Worm (Caenorhabditis elegans) whole organism, young adult: ENCODE measurements around the gene gpb-1.

ENCODE experiments used
- K12H6.12 ChIP-seq: fragments of 200-800 bp; sonication (Bioruptor generic); optimal IDR thresholded peaks from 2 replicates; lab custom pipeline; 2018; ENCODE audit warnings: mild to moderate bottlenecking, missing genetic modification characterization, missing compliant biosample characterization
- T26A5.8 ChIP-seq: sonication (generic microtip); optimal IDR thresholded peaks from 2 replicates; lab custom pipeline; 2016; ENCODE audit warnings: missing genetic modification characterization, missing compliant biosample characterization
- egl-18 ChIP-seq: fragments of 200-800 bp; sonication (Bioruptor generic); IDR thresholded peaks from 2 replicates; pipeline ENCODE4 v1.3.6; 2022; ENCODE audit warnings: missing genetic modification reagents, missing genetic modification characterization, missing compliant biosample characterization
- him-1 ChIP-seq: sonication (generic microtip); optimal IDR thresholded peaks from 2 replicates; lab custom pipeline; 2016; ENCODE audit warnings: missing genotype, missing genetic modification reagents, missing genetic modification characterization, missing compliant biosample characterization
- lin-35 ChIP-seq, 3 experiments: fragments of 150-350 bp in 2 of 3; sonication (generic microtip) in 1 of 3; optimal IDR thresholded peaks; 2 replicates each; lab custom pipeline; 2014 to 2018; ENCODE audit warnings: missing biosample characterization in 3 of 3, missing genetic modification characterization in 3 of 3, missing genetic modification reagents in 3 of 3
- mcd-1 ChIP-seq: fragments of 200-800 bp; sonication (Bioruptor generic); IDR thresholded peaks from 2 replicates; pipeline ENCODE4 v1.3.6; 2022; ENCODE audit warnings: missing genetic modification reagents, missing genetic modification characterization, missing compliant biosample characterization
- unc-62 ChIP-seq: fragments of 150-350 bp; optimal IDR thresholded peaks from 2 replicates; lab custom pipeline; 2014; ENCODE audit warnings: missing biosample characterization, missing genetic modification reagents, missing genetic modification characterization

- TF ChIP-seq T26A5.8 (tag; lab: Kevin White, UChicago) (peak; percentile 26), egl-18 (no peak), lin-35 (GFP tag; optimal IDR thresholded peaks at IDR 0.05; lab: Kevin White, UChicago) (peak in 1 of 3 experiments; percentile 40), unc-62 (GFP tag; lab: Kevin White, UChicago) (no peak), mcd-1 (GFP tag; lab: Robert Waterston, UW) (peak; percentile 66), K12H6.12 (peak; percentile 6), him-1 (tag; lab: Kevin White, UChicago) (no peak)
These were observed 17.2 kb downstream of the gpb-1 start for ce11 chrII:11731174-11731724.
